Worm (Caenorhabditis elegans): ENCODE data around the gene pks-1.
A peak's percentile ranks its signal among the peaks of the same experiment; 100 is the strongest.

pks-1 gene

ce11 chrX:5475164-5475576, 61.6 kb downstream of the pks-1 start (continued):
- TF ChIP-seq hlh-4 (tag; optimal IDR thresholded peaks at IDR 0.05) (no peak), nhr-237 (tag; optimal IDR thresholded peaks at IDR 0.05) (no peak), xbp-1 (tag; optimal IDR thresholded peaks at IDR 0.05) (peak; percentile 56), sup-37 (GFP tag; optimal IDR thresholded peaks at IDR 0.05) (no peak), elt-2 (tag; optimal IDR thresholded peaks at IDR 0.05) (no peak), alr-1 (tag; optimal IDR thresholded peaks at IDR 0.05; ENCODE audit: borderline replicate concordance) (no peak), elt-3 (tag; optimal IDR thresholded peaks at IDR 0.05) (peak in 5 of 6 experiments; percentile 18 to 67 (median 52)), nhr-90 (tag; optimal IDR thresholded peaks at IDR 0.05; ENCODE audit: poor library complexity) (peak; percentile 64), swsn-7 (tag; optimal IDR thresholded peaks at IDR 0.05) (peak; percentile 52), egl-13 (tag; optimal IDR thresholded peaks at IDR 0.05) (no peak), ztf-11 (tag; optimal IDR thresholded peaks at IDR 0.05) (no peak), nhr-19 (GFP tag; conservative IDR thresholded peaks at IDR 0.05) (peak; percentile 65), nhr-84 (tag; optimal IDR thresholded peaks at IDR 0.05) (no peak), zag-1 (tag; optimal IDR thresholded peaks at IDR 0.05) (no peak), nhr-20 (tag; optimal IDR thresholded peaks at IDR 0.05) (peak; percentile 84), aly-2 (tag; optimal IDR thresholded peaks at IDR 0.05) (no peak), egl-27 (tag; optimal IDR thresholded peaks at IDR 0.05) (peak in 1 of 2 experiments; percentile 84), nhr-85 (tag) (peak; percentile 94), aha-1 (tag; optimal IDR thresholded peaks at IDR 0.05) (no peak), jun-1 (tag; optimal IDR thresholded peaks at IDR 0.05) (peak; percentile 60), snpc-4 (tag; optimal IDR thresholded peaks at IDR 0.05) (no peak), F16B12.6 (tag; optimal IDR thresholded peaks at IDR 0.05) (no peak), lin-15B (tag; optimal IDR thresholded peaks at IDR 0.05) (no peak), irx-1 (tag; optimal IDR thresholded peaks at IDR 0.05) (peak; percentile 31), mep-1 (tag; optimal IDR thresholded peaks at IDR 0.05) (peak; percentile 64), lin-13 (GFP tag; optimal IDR thresholded peaks at IDR 0.05) (no peak), dpl-1 (GFP tag; optimal IDR thresholded peaks at IDR 0.05) (peak in 1 of 3 experiments; percentile 15), dsc-1 (tag; optimal IDR thresholded peaks at IDR 0.05) (no peak), efl-1 (optimal IDR thresholded peaks at IDR 0.05) (peak; percentile 8 to 34), efl-1 (GFP tag; optimal IDR thresholded peaks at IDR 0.05 in 1 of 2) (no peak), ceh-8 (GFP tag; optimal IDR thresholded peaks at IDR 0.05) (no peak)

ce11 chrX:5476357-5476756, 62.7 kb downstream of the pks-1 start:
- TF ChIP-seq lir-3 (tag; optimal IDR thresholded peaks at IDR 0.05; ENCODE audit: poor library complexity) (no peak), mdl-1 (tag; optimal IDR thresholded peaks at IDR 0.05) (peak in 1 of 2 experiments; percentile 5), elt-2 (tag; optimal IDR thresholded peaks at IDR 0.05) (peak; percentile 47)

ce11 chrX:5477597-5477996, 64.0 kb downstream of the pks-1 start:
- TF ChIP-seq lin-35 (GFP tag; optimal IDR thresholded peaks at IDR 0.05): no peak
- TF ChIP-seq ceh-88 (GFP tag; IDR thresholded peaks at IDR 0.05): no peak
- no peak for TF ChIP-seq vab-15 (tag; optimal IDR thresholded peaks at IDR 0.05)
- TF ChIP-seq ztf-11 (tag; optimal IDR thresholded peaks at IDR 0.05): no peak
- no peak for TF ChIP-seq efl-1 (optimal IDR thresholded peaks at IDR 0.05)
- no peak for TF ChIP-seq efl-1 (GFP tag; optimal IDR thresholded peaks at IDR 0.05 in 1 of 2)
- no peak for TF ChIP-seq ceh-82 (tag; optimal IDR thresholded peaks at IDR 0.05)
- no peak for TF ChIP-seq lir-3 (tag; optimal IDR thresholded peaks at IDR 0.05; ENCODE audit: poor library complexity)
- TF ChIP-seq pax-3 (tag; optimal IDR thresholded peaks at IDR 0.05): no peak
- TF ChIP-seq ztf-4 (tag; optimal IDR thresholded peaks at IDR 0.05): no peak
- no peak for TF ChIP-seq xbp-1 (tag; optimal IDR thresholded peaks at IDR 0.05)
- TF ChIP-seq nhr-90 (tag; optimal IDR thresholded peaks at IDR 0.05; ENCODE audit: poor library complexity): no peak
- no peak for TF ChIP-seq nhr-76 (tag; optimal IDR thresholded peaks at IDR 0.05)
- TF ChIP-seq sup-37 (GFP tag; optimal IDR thresholded peaks at IDR 0.05): no peak
- no peak for TF ChIP-seq snu-23 (GFP tag; optimal IDR thresholded peaks at IDR 0.05)
- TF ChIP-seq dsc-1 (tag; optimal IDR thresholded peaks at IDR 0.05): no peak

Data from whole organism, L1 larva.